Fruit fly (Drosophila melanogaster) S2 (cell line): ENCODE measurements around the gene CG14313.

Source experiments
- CG8478 ChIP-seq: fragments of >200 bp; optimal IDR thresholded peaks from 2 replicates; lab custom pipeline; 2018
- CTCF ChIP-seq, 2 experiments: fragments of >200 bp; optimal IDR thresholded peaks; 2 replicates each; lab custom pipeline; 2018

CG14313 gene

dm6 chr3R:18199177-18199884, 7.6 kb upstream of the CG14313 start, which contains the start of the genes Ssdp and CG7985:
TSS of gene Ssdp (minus strand) at chr3R:18199595.
TSS of gene CG7985 (plus strand) at chr3R:18199857.
- TF ChIP-seq CTCF (optimal IDR thresholded peaks at IDR 0.05; lab: Kevin White, UChicago) (no peak), CG8478 (lab: Kevin White, UChicago) (no peak)

- TF ChIP-seq CG8478 (lab: Kevin White, UChicago) (no peak), CTCF (optimal IDR thresholded peaks at IDR 0.05; lab: Kevin White, UChicago) (no peak)
Observed at dm6 chr3R:18198518-18199118, 6.9 kb upstream of the CG14313 start.

DNA sequence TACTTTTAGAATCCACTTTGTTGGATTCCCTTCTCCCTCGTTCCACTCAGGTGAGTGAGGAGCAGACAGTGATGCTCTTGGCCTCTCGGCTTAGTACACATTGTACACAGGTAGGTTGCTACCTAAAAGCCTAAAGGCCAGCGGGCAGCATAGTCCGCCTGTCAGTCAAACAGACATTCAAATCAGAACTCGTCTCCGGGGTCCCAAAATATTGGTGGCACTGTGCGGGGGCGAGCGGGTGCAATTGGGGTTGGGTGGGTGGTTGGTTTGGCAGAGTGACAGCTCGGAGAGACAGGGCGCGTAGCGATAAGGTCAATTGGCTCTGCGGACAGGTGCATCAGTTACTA, 6.0 kb upstream of the CG14313 start:
- TF ChIP-seq CTCF (optimal IDR thresholded peaks at IDR 0.05; lab: Kevin White, UChicago) (no peak), CG8478 (lab: Kevin White, UChicago) (no peak)

- no peak for TF ChIP-seq CG8478 (lab: Kevin White, UChicago)
- TF ChIP-seq CTCF (optimal IDR thresholded peaks at IDR 0.05; lab: Kevin White, UChicago) = no peak
Observed at dm6 chr3R:18196991-18197801, 5.4 kb upstream of the CG14313 start.

dm6 chr3R:18196622-18196990, 4.8 kb upstream of the CG14313 start:
- TF ChIP-seq CTCF (optimal IDR thresholded peaks at IDR 0.05; lab: Kevin White, UChicago) (no peak), CG8478 (lab: Kevin White, UChicago) (no peak)

DNA sequence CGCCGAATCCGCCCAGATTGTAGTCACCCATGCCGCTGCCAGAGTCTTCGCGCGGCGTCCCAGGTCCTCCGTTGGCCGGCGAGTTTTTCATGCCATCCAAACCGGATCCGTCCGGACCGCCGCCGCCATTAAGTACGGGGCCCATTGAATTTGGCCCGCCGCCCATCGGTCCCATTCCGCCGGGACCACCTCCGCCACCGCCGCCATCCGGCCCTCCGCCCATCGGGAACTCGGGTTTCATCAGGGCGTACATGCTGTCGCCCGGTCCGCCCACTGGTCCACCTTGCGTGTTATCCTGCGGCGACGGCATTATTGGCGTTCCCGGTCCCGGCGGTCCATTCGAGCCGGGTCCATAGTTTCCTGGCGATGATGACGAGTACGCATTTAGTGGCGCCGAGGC, 3.5 kb upstream of the CG14313 start:
- no peak for TF ChIP-seq CG8478 (lab: Kevin White, UChicago)
- TF ChIP-seq CTCF (optimal IDR thresholded peaks at IDR 0.05; lab: Kevin White, UChicago) = no peak

DNA sequence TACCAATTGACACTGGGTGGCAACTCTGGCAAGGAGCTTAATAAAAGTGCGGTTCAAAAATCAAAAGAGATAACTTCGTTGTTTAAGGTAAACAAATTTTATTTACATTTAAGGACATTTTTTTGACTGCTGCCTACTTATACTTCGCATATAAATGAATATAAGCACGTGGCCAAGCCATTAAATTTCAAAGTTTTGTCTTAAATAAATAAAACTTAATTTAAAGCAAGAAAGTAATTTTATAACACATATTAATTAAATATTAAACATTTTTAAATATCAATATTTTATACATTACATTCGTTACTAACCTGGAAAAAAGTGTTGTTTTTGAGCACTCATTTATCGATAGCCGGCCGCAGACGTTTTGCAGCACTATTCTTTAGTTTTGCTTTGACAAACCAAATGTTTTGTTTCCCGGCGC, 3.1 kb downstream of the CG14313 start, which contains the start of the genes CG12321 and MED17:
TSS of gene CG12321 (minus strand) at position 6 of the 424 bp plus-strand sequence.
TSS of gene MED17 (plus strand) at position 371 of the 424 bp plus-strand sequence.
- TF ChIP-seq CTCF (optimal IDR thresholded peaks at IDR 0.05; lab: Kevin White, UChicago) = no peak
- no peak for TF ChIP-seq CG8478 (lab: Kevin White, UChicago)

DNA sequence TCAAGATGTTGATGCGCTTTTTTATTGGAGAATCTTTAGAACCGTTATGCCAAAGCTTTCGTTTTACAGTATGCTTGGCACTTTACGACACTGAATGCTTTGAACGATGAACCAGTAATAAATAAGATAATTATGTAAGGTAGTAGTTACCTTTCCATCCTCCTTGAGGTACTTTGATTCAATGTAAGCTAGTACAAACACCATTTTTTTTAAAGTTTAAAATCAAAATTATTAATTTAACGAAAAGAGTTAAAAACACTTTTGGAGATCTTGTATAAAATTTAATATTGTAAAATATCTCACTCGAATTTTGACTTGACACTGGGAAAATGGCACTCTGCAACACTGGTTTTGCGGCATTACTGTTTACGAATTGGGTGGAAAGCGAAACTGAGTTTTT, 6.4 kb downstream of the CG14313 start, which contains the start of the genes Arp5 and CG7208:
TSS of gene Arp5 (plus strand) at position 114 of the 400 bp plus-strand sequence.
TSS of gene CG7208 (minus strand) at position 331 of the 400 bp plus-strand sequence.
- TF ChIP-seq CG8478 (lab: Kevin White, UChicago) = no peak
- no peak for TF ChIP-seq CTCF (optimal IDR thresholded peaks at IDR 0.05; lab: Kevin White, UChicago)

- TF ChIP-seq CG8478 (lab: Kevin White, UChicago) (no peak), CTCF (optimal IDR thresholded peaks at IDR 0.05; lab: Kevin White, UChicago) (no peak)
Observed at dm6 chr3R:18183244-18183643, 8.5 kb downstream of the CG14313 start, which contains the start of gene cdm. TSS of gene cdm (minus strand) at chr3R:18183479.

DNA sequence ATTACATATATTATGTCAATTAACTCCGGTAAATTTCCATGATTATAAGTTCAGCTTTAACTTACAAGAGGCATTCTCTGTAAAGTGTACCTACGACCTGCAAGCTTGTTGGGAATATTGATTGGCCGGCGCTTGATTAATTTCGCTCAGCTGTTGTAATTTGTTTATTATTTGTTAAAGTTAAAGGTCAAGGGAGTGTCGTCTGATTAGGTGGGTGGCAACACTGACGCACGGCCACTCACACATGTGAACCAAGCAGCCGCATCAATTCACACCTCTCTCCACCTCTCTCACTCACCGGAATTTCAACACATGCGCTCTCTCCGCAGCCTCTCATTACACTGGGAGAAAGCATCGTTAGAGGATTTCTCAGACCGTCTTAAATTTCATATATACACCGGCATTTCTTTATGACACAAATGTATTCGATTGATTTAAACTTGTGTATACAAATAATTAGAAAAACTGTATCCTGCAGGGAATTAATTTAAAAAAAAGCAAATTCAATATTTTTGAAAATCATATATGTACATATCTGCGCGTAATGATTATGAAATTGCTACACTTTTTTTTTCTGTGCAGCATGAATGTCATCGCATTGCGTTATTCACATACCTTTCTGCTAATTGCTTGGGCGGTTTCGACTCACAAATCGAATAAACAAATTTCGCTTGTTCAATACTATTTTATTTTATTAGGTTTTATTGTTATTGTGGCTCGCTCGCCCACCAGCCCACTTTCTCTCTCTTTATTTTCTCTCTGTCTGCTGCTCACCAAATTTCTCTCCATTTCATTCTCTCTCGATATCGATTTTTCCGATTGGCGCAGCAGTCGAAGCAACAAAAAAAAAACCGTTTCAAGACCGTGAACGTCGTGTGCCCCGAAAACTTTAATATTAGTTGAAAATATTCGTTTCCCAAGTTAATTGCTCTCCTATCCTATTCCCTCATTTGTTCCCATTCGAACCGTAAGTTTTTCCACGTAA, 19.5 kb downstream of the CG14313 start:
- no peak for TF ChIP-seq CG8478 (lab: Kevin White, UChicago)
- TF ChIP-seq CTCF (optimal IDR thresholded peaks at IDR 0.05; lab: Kevin White, UChicago) = no peak

DNA sequence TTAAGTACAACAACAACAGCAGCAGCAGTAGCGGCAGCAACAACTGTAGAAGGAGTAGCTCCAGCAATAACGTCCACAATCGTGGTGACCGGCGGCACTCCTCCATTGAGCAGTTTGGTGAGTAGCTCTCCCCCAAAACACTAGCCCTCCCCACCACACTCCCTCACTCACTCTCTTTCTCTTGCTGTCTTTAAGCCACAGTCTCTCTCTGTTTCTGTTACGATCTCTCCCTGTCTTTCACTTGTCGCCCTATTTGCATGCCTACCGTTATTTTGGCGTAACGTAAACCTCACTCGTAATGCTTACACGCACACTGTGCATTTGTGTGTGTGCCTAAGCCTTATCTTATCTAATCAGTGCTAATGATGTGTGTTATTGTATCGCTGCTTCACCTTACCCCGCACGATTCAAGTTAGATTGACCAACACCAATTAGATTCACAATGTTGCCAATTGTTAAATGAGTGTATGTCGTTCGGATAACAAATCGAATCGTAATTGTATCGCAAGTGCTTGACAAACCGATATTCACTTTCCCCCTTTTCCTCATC, 21.7 kb downstream of the CG14313 start:
- TF ChIP-seq CTCF (optimal IDR thresholded peaks at IDR 0.05; lab: Kevin White, UChicago) (no peak), CG8478 (lab: Kevin White, UChicago) (no peak)

DNA sequence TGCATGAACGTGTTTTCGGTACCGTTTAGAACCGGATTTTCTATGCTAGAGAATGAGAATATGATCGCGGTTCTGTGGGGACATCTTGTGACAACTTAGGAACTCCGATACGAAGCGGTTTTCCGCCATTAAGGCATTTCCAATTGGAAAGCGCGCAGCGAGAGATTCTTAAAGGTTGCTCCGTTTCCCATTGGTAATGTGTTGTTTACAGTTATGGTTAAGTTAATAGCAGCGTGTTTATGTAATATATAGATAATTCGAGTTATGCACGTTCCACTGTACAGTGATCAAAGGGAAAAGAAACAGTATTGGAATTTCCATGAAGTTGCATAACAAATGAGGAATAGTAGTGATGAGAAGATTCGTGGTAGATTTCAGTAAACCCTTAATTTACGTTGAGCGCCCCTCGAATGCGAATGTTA, 22.8 kb downstream of the CG14313 start:
- TF ChIP-seq CTCF (optimal IDR thresholded peaks at IDR 0.05; lab: Kevin White, UChicago) = no peak
- TF ChIP-seq CG8478 (lab: Kevin White, UChicago) = no peak

dm6 chr3R:18168398-18168797, 23.4 kb downstream of the CG14313 start:
- TF ChIP-seq CG8478 (lab: Kevin White, UChicago) (no peak), CTCF (optimal IDR thresholded peaks at IDR 0.05; lab: Kevin White, UChicago) (peak in 1 of 2 experiments; percentile 27)
